Worm (Caenorhabditis elegans) whole organism, mixed stage, embryonic: Measurements from ENCODE around the gene unc-53.

Experiments
- M03D4.4 ChIP-seq: sonication (generic microtip); optimal IDR thresholded peaks from 2 replicates; lab custom pipeline; 2017; ENCODE audit warnings: mild to moderate bottlenecking, missing genetic modification characterization, missing compliant biosample characterization
- bed-3 ChIP-seq: fragments of 200-800 bp; sonication (Bioruptor generic); optimal IDR thresholded peaks from 3 replicates; lab custom pipeline; 2018; ENCODE audit warnings: mild to moderate bottlenecking, missing genetic modification characterization, moderate library complexity, missing compliant biosample characterization
- blmp-1 ChIP-seq: fragments of 150-350 bp; optimal IDR thresholded peaks from 2 replicates; lab custom pipeline; 2014; ENCODE audit warnings: missing biosample characterization, missing genetic modification characterization
- ceh-39 ChIP-seq: fragments of 150-350 bp; optimal IDR thresholded peaks from 2 replicates; lab custom pipeline; 2014; ENCODE audit warnings: missing biosample characterization, missing genetic modification characterization
- ceh-43 ChIP-seq: fragments of 200-800 bp; sonication (Bioruptor generic); optimal IDR thresholded peaks from 2 replicates; lab custom pipeline; 2018; ENCODE audit warnings: mild to moderate bottlenecking, missing genetic modification characterization, moderate library complexity, missing compliant biosample characterization
- ceh-83 ChIP-seq: fragments of 200-800 bp; sonication (Bioruptor generic); optimal IDR thresholded peaks from 2 replicates; lab custom pipeline; 2018; ENCODE audit warnings: mild to moderate bottlenecking, missing genetic modification characterization, missing compliant biosample characterization
- ces-1 ChIP-seq: fragments of 150-350 bp; optimal IDR thresholded peaks from 2 replicates; lab custom pipeline; 2014; ENCODE audit warnings: missing biosample characterization, missing genetic modification reagents, missing genetic modification characterization
- cnd-1 ChIP-seq: fragments of 200-800 bp; sonication (Bioruptor generic); optimal IDR thresholded peaks from 2 replicates; lab custom pipeline; 2018; ENCODE audit warnings: mild to moderate bottlenecking, missing genetic modification characterization, missing compliant biosample characterization
- drap-1 ChIP-seq: fragments of 200-800 bp; sonication (Bioruptor generic); optimal IDR thresholded peaks from 3 replicates; lab custom pipeline; 2018; ENCODE audit warnings: mild to moderate bottlenecking, missing genetic modification characterization, missing compliant biosample characterization
- elt-1 ChIP-seq: sonication (generic microtip); optimal IDR thresholded peaks from 2 replicates; lab custom pipeline; 2017; ENCODE audit warnings: missing genetic modification characterization, mild to moderate bottlenecking, missing compliant biosample characterization, antibody characterized with exemption, moderate library complexity, borderline replicate concordance; ENCODE audit not compliant: insufficient read depth
- elt-3 ChIP-seq: fragments of 150-350 bp; optimal IDR thresholded peaks from 2 replicates; lab custom pipeline; 2014; ENCODE audit warnings: missing biosample characterization, missing genetic modification characterization
- flh-1 ChIP-seq: fragments of 200-800 bp; sonication (Bioruptor generic); optimal IDR thresholded peaks from 2 replicates; lab custom pipeline; 2018; ENCODE audit warnings: mild to moderate bottlenecking, missing genetic modification characterization, moderate library complexity, missing compliant biosample characterization
- ham-2 ChIP-seq: fragments of 200-800 bp; sonication (Bioruptor generic); optimal IDR thresholded peaks from 2 replicates; lab custom pipeline; 2018; ENCODE audit warnings: mild to moderate bottlenecking, missing genetic modification characterization, missing compliant biosample characterization
- hlh-1 ChIP-seq: fragments of 150-350 bp; optimal IDR thresholded peaks from 2 replicates; lab custom pipeline; 2014; ENCODE audit warnings: missing biosample characterization, missing genetic modification reagents, missing genetic modification characterization
- lin-13 ChIP-seq: fragments of 150-350 bp; optimal IDR thresholded peaks from 2 replicates; lab custom pipeline; 2014; ENCODE audit warnings: missing biosample characterization, missing genetic modification characterization
- lin-32 ChIP-seq: fragments of 200-800 bp; sonication (Bioruptor generic); optimal IDR thresholded peaks from 2 replicates; lab custom pipeline; 2018; ENCODE audit warnings: mild to moderate bottlenecking, missing genetic modification characterization, missing compliant biosample characterization
- lsy-2 ChIP-seq: fragments of 150-350 bp; optimal IDR thresholded peaks from 2 replicates; lab custom pipeline; 2014; ENCODE audit warnings: missing biosample characterization, missing genetic modification characterization
- mab-5 ChIP-seq: fragments of 150-350 bp; optimal IDR thresholded peaks from 2 replicates; lab custom pipeline; 2014; ENCODE audit warnings: missing biosample characterization, missing genetic modification characterization
- mep-1 ChIP-seq: fragments of 150-350 bp; optimal IDR thresholded peaks from 2 replicates; lab custom pipeline; 2017; ENCODE audit warnings: missing biosample characterization, missing genetic modification reagents, missing genetic modification characterization, inconsistent platforms
- mls-2 ChIP-seq: sonication (generic microtip); optimal IDR thresholded peaks from 2 replicates; lab custom pipeline; 2016; ENCODE audit warnings: mild to moderate bottlenecking, missing genetic modification characterization, moderate library complexity, missing compliant biosample characterization
- nhr-12 ChIP-seq: fragments of 150-350 bp; optimal IDR thresholded peaks from 2 replicates; lab custom pipeline; 2014; ENCODE audit warnings: missing biosample characterization, missing genetic modification characterization
- nhr-2 ChIP-seq: fragments of 150-350 bp; optimal IDR thresholded peaks from 2 replicates; lab custom pipeline; 2014; ENCODE audit warnings: missing biosample characterization, missing genetic modification characterization
- nhr-237 ChIP-seq: fragments of 150-350 bp; optimal IDR thresholded peaks from 2 replicates; lab custom pipeline; 2014; ENCODE audit warnings: missing biosample characterization, missing genetic modification characterization
- nhr-28 ChIP-seq: fragments of 150-350 bp; optimal IDR thresholded peaks from 2 replicates; lab custom pipeline; 2014; ENCODE audit warnings: missing biosample characterization, missing genetic modification characterization
- nhr-76 ChIP-seq: sonication (generic microtip); optimal IDR thresholded peaks from 2 replicates; lab custom pipeline; 2017; ENCODE audit warnings: missing biosample characterization, missing genetic modification characterization
- pha-4 ChIP-seq: fragments of 150-350 bp; optimal IDR thresholded peaks from 2 replicates; lab custom pipeline; 2018; ENCODE audit warnings: missing biosample characterization, missing genetic modification reagents, missing genetic modification characterization
- sem-2 ChIP-seq: fragments of 200-800 bp; sonication (Bioruptor generic); optimal IDR thresholded peaks from 2 replicates; lab custom pipeline; 2018; ENCODE audit warnings: mild to moderate bottlenecking, missing genetic modification characterization, missing compliant biosample characterization
- snpc-4 ChIP-seq: fragments of 150-350 bp; optimal IDR thresholded peaks from 2 replicates; lab custom pipeline; 2014; ENCODE audit warnings: missing biosample characterization, missing genetic modification characterization
- sptf-1 ChIP-seq: sonication (generic microtip); optimal IDR thresholded peaks from 2 replicates; lab custom pipeline; 2017; ENCODE audit warnings: mild to moderate bottlenecking, missing genetic modification characterization, moderate library complexity, missing compliant biosample characterization
- tbx-8 ChIP-seq: fragments of 200-800 bp; sonication (Bioruptor generic); optimal IDR thresholded peaks from 2 replicates; lab custom pipeline; 2018; ENCODE audit warnings: mild to moderate bottlenecking, missing genetic modification characterization, moderate library complexity, missing compliant biosample characterization
- unc-120 ChIP-seq: sonication (generic microtip); optimal IDR thresholded peaks from 2 replicates; lab custom pipeline; 2017; ENCODE audit warnings: missing genetic modification characterization, missing compliant biosample characterization; ENCODE audit not compliant: poor library complexity, severe bottlenecking
- unc-39 ChIP-seq: fragments of 150-350 bp; optimal IDR thresholded peaks from 2 replicates; lab custom pipeline; 2014; ENCODE audit warnings: missing biosample characterization, missing genetic modification characterization
- unc-62 ChIP-seq: fragments of 150-350 bp; optimal IDR thresholded peaks from 2 replicates; lab custom pipeline; 2014; ENCODE audit warnings: missing biosample characterization, missing genetic modification reagents, missing genetic modification characterization
- zip-8 ChIP-seq: fragments of 150-350 bp; optimal IDR thresholded peaks from 2 replicates; lab custom pipeline; 2014; ENCODE audit warnings: missing biosample characterization, missing genetic modification characterization
- ztf-11 ChIP-seq: fragments of 150-350 bp; optimal IDR thresholded peaks from 2 replicates; lab custom pipeline; 2014; ENCODE audit warnings: missing biosample characterization, missing genetic modification characterization

The unc-53 gene

DNA sequence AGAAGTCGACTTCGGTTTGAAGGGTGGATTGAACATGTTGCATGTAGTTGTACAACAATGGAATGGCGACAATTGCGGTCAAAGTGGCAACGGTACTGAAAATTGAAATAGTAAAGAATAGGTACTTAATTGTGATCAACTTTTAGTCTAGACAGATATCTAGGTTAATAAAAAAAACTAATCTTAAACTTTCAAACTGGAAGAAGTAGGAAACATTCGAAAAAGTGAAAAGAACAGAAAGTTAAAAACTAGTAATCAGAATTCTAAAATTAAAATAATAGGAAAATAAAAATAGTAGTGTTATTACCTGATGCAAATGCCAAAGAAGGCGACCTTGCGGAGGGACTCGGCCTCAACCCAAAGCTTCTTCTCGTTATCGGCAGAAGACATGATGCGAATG lies 72.8 kb downstream of the unc-53 start:
- TF ChIP-seq cnd-1 (tag; lab: Kevin White, UChicago) (no peak), lin-32 (GFP tag; lab: Kevin White, UChicago) (no peak), drap-1 (GFP tag; lab: Kevin White, UChicago) (no peak), ztf-11 (no peak), ham-2 (GFP tag; lab: Kevin White, UChicago) (no peak)

DNA sequence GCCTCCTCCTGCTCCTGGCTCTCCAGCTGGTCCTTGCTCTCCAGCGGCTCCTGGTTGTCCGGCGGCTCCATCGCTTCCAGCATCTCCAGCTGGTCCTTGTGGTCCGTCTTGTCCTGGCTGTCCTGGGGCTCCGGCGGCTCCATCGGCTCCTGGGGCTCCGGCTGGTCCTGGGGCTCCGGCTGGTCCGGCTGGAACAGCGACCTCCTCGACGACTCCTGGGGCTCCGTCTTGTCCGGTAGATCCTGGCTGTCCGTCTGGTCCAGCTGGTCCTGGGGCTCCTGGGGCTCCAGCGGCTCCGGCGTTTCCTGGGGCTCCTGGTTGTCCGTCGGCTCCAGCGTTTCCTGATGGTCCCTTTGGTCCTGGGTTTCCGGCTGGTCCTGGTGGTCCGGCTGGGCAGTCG lies 73.5 kb downstream of the unc-53 start:
- TF ChIP-seq elt-1 (no peak), flh-1 (GFP tag; lab: Kevin White, UChicago) (no peak), drap-1 (GFP tag; lab: Kevin White, UChicago) (no peak), unc-62 (GFP tag; lab: Kevin White, UChicago) (no peak), nhr-237 (tag; lab: Kevin White, UChicago) (no peak), mep-1 (no peak), pha-4 (tag; lab: Kevin White, UChicago) (no peak), nhr-12 (tag; lab: Kevin White, UChicago) (no peak), M03D4.4 (tag; lab: Kevin White, UChicago) (no peak), sptf-1 (tag; lab: Kevin White, UChicago) (no peak), mls-2 (no peak), nhr-2 (tag; lab: Kevin White, UChicago) (no peak), nhr-28 (tag; lab: Kevin White, UChicago) (no peak), bed-3 (GFP tag; lab: Kevin White, UChicago) (no peak), ceh-39 (tag; lab: Kevin White, UChicago) (no peak), lin-13 (tag; lab: Kevin White, UChicago) (no peak)
- TF ChIP-seq, all 35 proteins: peak for 0

DNA sequence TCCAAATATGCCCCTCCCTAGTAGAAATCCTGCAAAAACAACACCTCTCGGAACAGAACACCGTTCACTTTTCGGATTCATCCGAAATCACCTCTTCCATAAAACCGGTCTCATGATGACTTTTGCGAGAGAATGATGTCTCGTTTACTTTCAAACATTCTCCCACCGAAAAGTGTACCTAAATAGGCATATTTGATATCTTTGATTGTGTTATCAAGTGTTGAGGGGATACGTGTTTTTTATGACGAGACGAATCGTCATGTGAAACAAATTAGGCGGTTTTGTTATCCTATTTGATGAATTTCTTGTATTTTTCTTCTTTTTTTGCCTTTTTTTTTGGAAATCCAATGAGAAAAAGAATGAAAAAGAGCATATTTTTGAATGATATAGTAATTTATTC lies 74.0 kb downstream of the unc-53 start:
- no peak for TF ChIP-seq ceh-43 (GFP tag; lab: Kevin White, UChicago)
- TF ChIP-seq sem-2 (GFP tag; lab: Kevin White, UChicago): no peak
- no peak for TF ChIP-seq mls-2
- no peak for TF ChIP-seq lin-13 (tag; lab: Kevin White, UChicago)
- TF ChIP-seq ceh-39 (tag; lab: Kevin White, UChicago): no peak
- TF ChIP-seq elt-3 (tag; lab: Kevin White, UChicago): no peak
- TF ChIP-seq zip-8 (tag; lab: Kevin White, UChicago): no peak
- TF ChIP-seq hlh-1: no peak
- no peak for TF ChIP-seq unc-120 (tag; lab: Kevin White, UChicago)
- TF ChIP-seq nhr-76 (tag; lab: Kevin White, UChicago): no peak
- TF ChIP-seq nhr-28 (tag; lab: Kevin White, UChicago): no peak
- no peak for TF ChIP-seq tbx-8 (GFP tag; lab: Kevin White, UChicago)
- no peak for TF ChIP-seq drap-1 (GFP tag; lab: Kevin White, UChicago)
- TF ChIP-seq blmp-1 (tag; lab: Kevin White, UChicago): no peak
- no peak for TF ChIP-seq cnd-1 (tag; lab: Kevin White, UChicago)
- TF ChIP-seq bed-3 (GFP tag; lab: Kevin White, UChicago): no peak
- TF ChIP-seq ztf-11: no peak
- TF ChIP-seq ceh-83 (GFP tag; lab: Kevin White, UChicago): no peak
- no peak for TF ChIP-seq mep-1
- no peak for TF ChIP-seq mab-5 (tag; lab: Kevin White, UChicago)
- TF ChIP-seq, all 35 proteins: peak for 0

DNA sequence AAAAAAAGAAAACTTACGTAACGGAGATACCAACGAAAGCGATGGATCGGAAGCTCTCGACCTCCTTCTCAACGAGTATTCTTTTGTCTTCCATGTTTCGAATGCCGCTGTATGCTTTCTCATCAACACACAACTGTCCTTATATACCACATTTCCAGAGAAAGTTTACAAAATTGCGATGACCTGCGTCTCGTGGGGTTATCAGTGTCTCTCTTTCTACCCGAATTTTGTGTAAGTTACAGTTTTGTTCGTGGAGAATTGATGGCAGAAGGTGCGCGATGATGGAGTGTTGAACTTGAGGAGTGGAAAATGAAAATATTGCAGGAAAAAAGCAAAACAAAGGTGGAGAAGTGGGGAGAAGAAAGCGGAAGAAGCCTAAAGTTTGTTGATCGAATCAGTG lies 75.6 kb downstream of the unc-53 start, which contains the start of gene col-81:
TSS of gene col-81 (minus strand) at position 101 of the 400 bp plus-strand sequence.
- TF ChIP-seq lsy-2 (tag; lab: Kevin White, UChicago): no peak
- TF ChIP-seq sptf-1 (tag; lab: Kevin White, UChicago): no peak
- no peak for TF ChIP-seq unc-120 (tag; lab: Kevin White, UChicago)
- no peak for TF ChIP-seq lin-32 (GFP tag; lab: Kevin White, UChicago)
- TF ChIP-seq mep-1: no peak
- no peak for TF ChIP-seq sem-2 (GFP tag; lab: Kevin White, UChicago)
- TF ChIP-seq snpc-4 (tag; lab: Kevin White, UChicago): no peak
- no peak for TF ChIP-seq drap-1 (GFP tag; lab: Kevin White, UChicago)
- TF ChIP-seq ceh-43 (GFP tag; lab: Kevin White, UChicago): no peak
- no peak for TF ChIP-seq unc-39 (tag; lab: Kevin White, UChicago)
- no peak for TF ChIP-seq ces-1 (GFP tag; lab: Kevin White, UChicago)
- TF ChIP-seq pha-4 (tag; lab: Kevin White, UChicago): no peak
- no peak for TF ChIP-seq nhr-76 (tag; lab: Kevin White, UChicago)
